Worm (Caenorhabditis elegans) whole organism, L3 larva: ENCODE measurements around the gene Y49F6A.11.
A peak's percentile ranks its signal among the peaks of the same experiment; 100 is the strongest.

Experiments
- elt-2 ChIP-seq: sonication (generic microtip); optimal IDR thresholded peaks from 2 replicates; lab custom pipeline; 2016; ENCODE audit warnings: missing genetic modification reagents, mild to moderate bottlenecking, missing genetic modification characterization, missing compliant biosample characterization
- mml-1 ChIP-seq: fragments of 150-350 bp; sonication (generic microtip); optimal IDR thresholded peaks from 3 replicates; lab custom pipeline; 2014; ENCODE audit warnings: missing biosample characterization, missing genetic modification characterization
- nhr-237 ChIP-seq: fragments of 150-350 bp; optimal IDR thresholded peaks from 2 replicates; lab custom pipeline; 2014; ENCODE audit warnings: missing biosample characterization, missing genetic modification characterization
- skn-1 ChIP-seq: fragments of 150-350 bp; optimal IDR thresholded peaks from 2 replicates; lab custom pipeline; 2014; ENCODE audit warnings: missing biosample characterization, missing genetic modification characterization

Gene Y49F6A.11

DNA sequence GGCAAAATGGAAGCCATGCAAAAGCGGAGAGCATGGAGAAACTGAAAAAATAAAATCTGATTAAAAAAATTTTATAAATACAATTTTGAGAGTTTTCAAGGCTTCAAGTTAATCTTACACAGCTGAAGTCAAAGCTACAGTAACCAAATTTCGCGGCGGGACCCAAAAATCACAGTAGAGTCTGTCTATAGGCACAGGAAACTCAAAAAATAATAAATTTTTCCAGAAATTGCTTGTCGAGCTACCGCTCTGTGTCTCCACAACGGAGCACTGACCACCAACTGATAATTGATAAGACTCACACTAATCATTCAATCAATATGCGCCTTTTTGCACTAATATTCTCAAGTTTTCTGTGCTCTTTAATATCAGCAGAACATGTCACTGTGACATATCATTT lies 48.3 kb downstream of the Y49F6A.11 start, which contains the start of gene W10G11.19:
TSS of gene W10G11.19 (plus strand) at position 301 of the 400 bp plus-strand sequence.
- TF ChIP-seq nhr-237 (tag; lab: Kevin White, UChicago) (no peak), elt-2 (tag; lab: Kevin White, UChicago) (peak; percentile 35), skn-1 (tag; lab: Kevin White, UChicago) (no peak), mml-1 (tag; lab: Kevin White, UChicago) (no peak)
